Fruit fly (Drosophila melanogaster): ENCODE results near the gene mRpS2.

dm6 chr2L:4895902-4896301 is 45.7 kb upstream of the mRpS2 start:
- TF ChIP-seq toe (GFP tag; optimal IDR thresholded peaks at IDR 0.05), result no peak
- TF ChIP-seq CG1620 (GFP tag; optimal IDR thresholded peaks at IDR 0.05), result no peak
- no peak for TF ChIP-seq cic (GFP tag; optimal IDR thresholded peaks at IDR 0.05)
- TF ChIP-seq cnc (optimal IDR thresholded peaks at IDR 0.05), result no peak
- no peak for TF ChIP-seq CG5204 (GFP tag; optimal IDR thresholded peaks at IDR 0.05)
- no peak for TF ChIP-seq tj (GFP tag; optimal IDR thresholded peaks at IDR 0.05)
- TF ChIP-seq CG33017 (tag; optimal IDR thresholded peaks at IDR 0.05), result no peak
- no peak for TF ChIP-seq Crg-1 (GFP tag; optimal IDR thresholded peaks at IDR 0.05)
- TF ChIP-seq Clk (GFP tag; optimal IDR thresholded peaks at IDR 0.05), result no peak
- TF ChIP-seq CG7045 (GFP tag; optimal IDR thresholded peaks at IDR 0.05), result no peak
- peak; percentile 83 for TF ChIP-seq kay (GFP tag; ENCODE audit: borderline replicate concordance)
- no peak for TF ChIP-seq ovo (GFP tag; optimal IDR thresholded peaks at IDR 0.05)
- no peak for TF ChIP-seq pad (GFP tag; optimal IDR thresholded peaks at IDR 0.05)
- no peak for TF ChIP-seq Hr96 (GFP tag; optimal IDR thresholded peaks at IDR 0.05)

Data from whole organism, adult.